Worm (Caenorhabditis elegans) whole organism, L4 larva: ENCODE measurements around the gene ugtp-1.

Experiments used
- ama-1 ChIP-seq: fragments of 150-350 bp; optimal IDR thresholded peaks from 2 replicates; lab custom pipeline; 2014; ENCODE audit warnings: inconsistent platforms, mixed read lengths
- fos-1 ChIP-seq: fragments of 150-350 bp; optimal IDR thresholded peaks from 2 replicates; lab custom pipeline; 2014; ENCODE audit warnings: missing biosample characterization, missing genetic modification characterization
- lin-1 ChIP-seq: fragments of 200-800 bp; sonication (Bioruptor generic); IDR thresholded peaks from 2 replicates; pipeline ENCODE4 v1.3.6; 2022; ENCODE audit warnings: missing genetic modification reagents, missing genetic modification characterization, missing compliant biosample characterization
- lin-13 ChIP-seq: fragments of 150-350 bp; optimal IDR thresholded peaks from 2 replicates; lab custom pipeline; 2014; ENCODE audit warnings: missing biosample characterization, missing genetic modification reagents, missing genetic modification characterization
- nhr-111 ChIP-seq: fragments of 200-800 bp; sonication (Bioruptor generic); optimal IDR thresholded peaks from 2 replicates; lab custom pipeline; 2018; ENCODE audit warnings: mild to moderate bottlenecking, missing genetic modification characterization, missing compliant biosample characterization
- sdz-12 ChIP-seq: fragments of 200-800 bp; sonication (Bioruptor generic); optimal IDR thresholded peaks from 2 replicates; lab custom pipeline; 2018; ENCODE audit warnings: mild to moderate bottlenecking, missing genetic modification characterization, missing compliant biosample characterization
- unc-62 ChIP-seq, 3 experiments: fragments of 150-350 bp in 1 of 3; sonication (generic microtip); optimal IDR thresholded peaks in 2 of 3; peaks in 1 of 3; 1 replicate in 1 of 3; 2 replicates in 2 of 3; lab custom pipeline; 2014 to 2017; ENCODE audit warnings: missing biosample characterization in 3 of 3, missing genetic modification characterization in 3 of 3, missing genetic modification reagents in 3 of 3, missing genotype in 1 of 3

ce11 chrIII:8731310-8731709, 19.2 kb downstream of the ugtp-1 start, which contains the start of gene ZK370.4:
- TF ChIP-seq fos-1 (tag; lab: Kevin White, UChicago) = no peak
- TF ChIP-seq nhr-111 (GFP tag; lab: Kevin White, UChicago) = no peak
- TF ChIP-seq lin-13 (GFP tag; lab: Kevin White, UChicago) = no peak
- no peak for TF ChIP-seq lin-1
- TF ChIP-seq sdz-12 (GFP tag; lab: Kevin White, UChicago) = no peak
- no peak for TF ChIP-seq ama-1 (lab: Kevin White, UChicago)
- no peak for TF ChIP-seq unc-62 (GFP tag; optimal IDR thresholded peaks at IDR 0.05 in 1 of 2; lab: Kevin White, UChicago)
- TF ChIP-seq unc-62 (tag; optimal IDR thresholded peaks at IDR 0.05; lab: Kevin White, UChicago) = no peak
